Fruit fly (Drosophila melanogaster): ENCODE results near the gene CG15296.

- TF ChIP-seq CG10348 (GFP tag; IDR thresholded peaks at IDR 0.05): peak; percentile 40; the same call in 1 of the 2 replicates
- TF ChIP-seq fd96Ca (GFP tag; IDR thresholded peaks at IDR 0.05): peak; percentile 92
- TF ChIP-seq CG17806 (tag; optimal IDR thresholded peaks at IDR 0.05): peak; percentile 83
- TF ChIP-seq EcR (GFP tag; optimal IDR thresholded peaks at IDR 0.05): no peak
- peak; percentile 86 for TF ChIP-seq Pif1B (GFP tag; optimal IDR thresholded peaks at IDR 0.05)
- peak; percentile 89 for TF ChIP-seq Pif1A (GFP tag; optimal IDR thresholded peaks at IDR 0.05)
Measured at dm6 chrX:10570142-10570756, 3.9 kb upstream of the CG15296 start.

Measured in whole organism, pupa.